Fruit fly (Drosophila melanogaster): ENCODE data around the gene Nuf2.

The Nuf2 gene

DNA sequence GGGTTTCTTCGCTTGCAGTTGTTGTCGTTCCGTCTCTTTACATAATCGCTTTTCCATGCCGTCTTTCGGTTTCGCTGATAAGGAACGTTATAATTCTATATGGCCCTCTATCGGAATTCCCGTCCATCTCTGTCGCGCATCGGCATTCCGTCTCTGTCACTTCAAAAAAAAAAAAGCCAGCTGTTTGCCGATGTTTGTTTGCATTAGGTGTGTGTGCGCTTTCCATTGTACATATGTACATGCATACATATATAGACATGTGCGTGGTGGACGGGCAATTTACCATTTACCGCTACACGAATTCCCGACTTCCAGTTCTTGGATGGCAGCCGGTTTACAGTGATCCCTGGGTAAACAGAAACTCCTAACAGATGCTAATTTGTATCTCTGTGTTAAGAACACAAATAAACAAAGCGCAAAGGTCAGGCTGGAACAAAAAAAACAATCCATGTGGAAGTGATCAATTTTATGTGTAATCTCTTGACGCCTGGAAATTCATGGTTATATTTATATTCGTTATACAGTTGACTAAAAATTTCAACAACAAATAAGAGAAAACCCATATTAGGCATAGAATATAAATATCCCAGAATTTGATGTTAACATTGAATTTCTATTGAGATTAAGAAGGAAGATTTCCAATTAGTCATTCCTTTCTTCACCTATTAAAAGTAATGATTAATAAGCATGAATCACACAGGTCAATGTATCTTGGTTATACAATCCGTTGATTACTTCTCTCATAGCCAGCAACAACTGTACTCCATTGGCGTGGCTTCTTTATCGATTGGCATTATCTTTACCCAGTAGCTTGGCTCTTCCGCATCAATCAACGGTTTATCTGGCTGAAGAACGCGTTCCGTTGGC, 22.4 kb downstream of the Nuf2 start (continued):
- 0 out of 3 replicates have a peak, but pooled peaks have one; percentile 51 for TF ChIP-seq CG2889 (GFP tag; IDR thresholded peaks at IDR 0.05)
- TF ChIP-seq tup (GFP tag; optimal IDR thresholded peaks at IDR 0.05) = no peak
- TF ChIP-seq CG15011 (GFP tag; optimal IDR thresholded peaks at IDR 0.05) = no peak
- TF ChIP-seq yki (optimal IDR thresholded peaks at IDR 0.05) = no peak
- TF ChIP-seq CG10543 (GFP tag; optimal IDR thresholded peaks at IDR 0.05) = no peak
- peak; percentile 37 for TF ChIP-seq CoRest (tag; optimal IDR thresholded peaks at IDR 0.05)
- no peak for TF ChIP-seq sens-2 (GFP tag; IDR thresholded peaks at IDR 0.05)
- TF ChIP-seq dpn (GFP tag; optimal IDR thresholded peaks at IDR 0.05) = no peak
- peak; percentile 38 for TF ChIP-seq Lhr (GFP tag; optimal IDR thresholded peaks at IDR 0.05)
- no peak for TF ChIP-seq lbe (GFP tag; optimal IDR thresholded peaks at IDR 0.05)
- TF ChIP-seq CG10267 (tag; optimal IDR thresholded peaks at IDR 0.05) = no peak
- no peak for TF ChIP-seq CG31365 (tag; optimal IDR thresholded peaks at IDR 0.05)
- no peak for TF ChIP-seq pzg (GFP tag; optimal IDR thresholded peaks at IDR 0.05)
- TF ChIP-seq slou (GFP tag; optimal IDR thresholded peaks at IDR 0.05) = no peak
- no peak for TF ChIP-seq CG14965 (GFP tag; optimal IDR thresholded peaks at IDR 0.05; ENCODE audit: borderline replicate concordance)
- no peak for TF ChIP-seq sisA (GFP tag; IDR thresholded peaks at IDR 0.05)
- TF ChIP-seq CG2199 (GFP tag; IDR thresholded peaks at IDR 0.05) = no peak
- TF ChIP-seq dm (GFP tag; optimal IDR thresholded peaks at IDR 0.05) = no peak
- TF ChIP-seq CG17568 (GFP tag; optimal IDR thresholded peaks at IDR 0.05) = peak; percentile 6
- TF ChIP-seq CG10274 (GFP tag; optimal IDR thresholded peaks at IDR 0.05) = no peak
- 0 out of 2 replicates have a peak, but pooled peaks have one; percentile 9 for TF ChIP-seq sim (GFP tag; IDR thresholded peaks at IDR 0.05)
- no peak for TF ChIP-seq en (GFP tag; optimal IDR thresholded peaks at IDR 0.05)
- TF ChIP-seq CG12155 (GFP tag; optimal IDR thresholded peaks at IDR 0.05) = no peak
- no peak for TF ChIP-seq CG7372 (GFP tag; IDR thresholded peaks at IDR 0.05)
- TF ChIP-seq CG5953 (GFP tag; IDR thresholded peaks at IDR 0.05) = 0 out of 2 replicates have a peak, but pooled peaks have one; percentile 9
- no peak for TF ChIP-seq Mrtf (GFP tag; IDR thresholded peaks at IDR 0.05)
- no peak for TF ChIP-seq Dip3 (GFP tag; optimal IDR thresholded peaks at IDR 0.05)
- no peak for TF ChIP-seq Elba2 (GFP tag; optimal IDR thresholded peaks at IDR 0.05)
- peak; percentile 35 for TF ChIP-seq CG2120 (GFP tag; optimal IDR thresholded peaks at IDR 0.05)
- no peak for TF ChIP-seq CG5180 (GFP tag; optimal IDR thresholded peaks at IDR 0.05)
- TF ChIP-seq fd64A (GFP tag; optimal IDR thresholded peaks at IDR 0.05) = peak; percentile 40
- TF ChIP-seq Atf-2 (GFP tag; optimal IDR thresholded peaks at IDR 0.05) = no peak
- no peak for TF ChIP-seq Jarid2 (GFP tag; optimal IDR thresholded peaks at IDR 0.05)
- peak; percentile 25 for TF ChIP-seq tio (GFP tag; optimal IDR thresholded peaks at IDR 0.05)
- no peak for TF ChIP-seq dimm (GFP tag; IDR thresholded peaks at IDR 0.05)
- TF ChIP-seq Kr (GFP tag; optimal IDR thresholded peaks at IDR 0.05) = peak; percentile 66
- no peak for TF ChIP-seq cad (GFP tag; optimal IDR thresholded peaks at IDR 0.05)
- peak; percentile 42; the same call in 1 of the 2 replicates for TF ChIP-seq CG17328 (GFP tag; IDR thresholded peaks at IDR 0.05)
- TF ChIP-seq B-H2 (GFP tag; optimal IDR thresholded peaks at IDR 0.05) = no peak
- TF ChIP-seq croc (GFP tag; conservative IDR thresholded peaks at IDR 0.05) = no peak
- TF ChIP-seq MESR4 (GFP tag; optimal IDR thresholded peaks at IDR 0.05) = no peak
- no peak for TF ChIP-seq zfh2 (GFP tag; optimal IDR thresholded peaks at IDR 0.05)
- no peak for TF ChIP-seq CG6654 (GFP tag; optimal IDR thresholded peaks at IDR 0.05)
- TF ChIP-seq pnt (GFP tag; optimal IDR thresholded peaks at IDR 0.05) = no peak
- no peak for TF ChIP-seq CG13624 (GFP tag; optimal IDR thresholded peaks at IDR 0.05)
- no peak for TF ChIP-seq Deaf1 (tag; optimal IDR thresholded peaks at IDR 0.05)
- TF ChIP-seq Sry-β (GFP tag; optimal IDR thresholded peaks at IDR 0.05) = no peak
- no peak for TF ChIP-seq CG42726 (GFP tag; IDR thresholded peaks at IDR 0.05; ENCODE audit: partially characterized antibody)
- TF ChIP-seq CG1602 (GFP tag; optimal IDR thresholded peaks at IDR 0.05) = no peak
- no peak for TF ChIP-seq CG6791 (GFP tag; IDR thresholded peaks at IDR 0.05; ENCODE audit: partially characterized antibody)

Data from whole organism, embryonic.